Fruit fly (Drosophila melanogaster): ENCODE data around the gene Paf-AHalpha.

DNA sequence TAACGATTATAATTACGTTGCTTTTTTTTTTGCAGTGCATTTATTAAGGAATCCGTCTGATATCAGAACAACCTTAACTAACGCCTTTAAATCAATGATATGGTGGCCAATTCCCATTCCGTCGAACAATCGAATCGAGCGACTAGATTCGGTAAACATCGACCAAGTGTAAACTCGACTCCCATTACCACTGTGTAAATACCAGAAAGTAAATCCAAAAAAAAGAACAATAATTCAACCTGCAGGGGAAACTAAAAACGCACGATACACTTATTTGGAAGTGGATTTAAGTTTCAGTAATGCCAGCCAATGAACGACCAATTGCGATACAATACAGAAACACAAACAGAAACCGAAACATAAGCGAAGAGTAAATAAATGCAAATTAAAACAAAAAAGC, 20.1 kb upstream of the Paf-AHalpha start:
- TF ChIP-seq CG8301 (tag; optimal IDR thresholded peaks at IDR 0.05): no peak
- no peak for TF ChIP-seq CG10348 (GFP tag; IDR thresholded peaks at IDR 0.05)
- no peak for TF ChIP-seq CG34367 (tag; optimal IDR thresholded peaks at IDR 0.05)
- no peak for TF ChIP-seq CG15710 (tag; optimal IDR thresholded peaks at IDR 0.05)
- no peak for TF ChIP-seq EcR (GFP tag; optimal IDR thresholded peaks at IDR 0.05)
- TF ChIP-seq Snoo (tag; optimal IDR thresholded peaks at IDR 0.05): no peak
- TF ChIP-seq D1 (tag; optimal IDR thresholded peaks at IDR 0.05): no peak
- TF ChIP-seq CG14655 (GFP tag; optimal IDR thresholded peaks at IDR 0.05): no peak
